Fruit fly (Drosophila melanogaster) whole organism, embryonic: ENCODE data around the gene cher.

Experiments
- Atf6 ChIP-seq: fragments of 200-800 bp; sonication (Bioruptor generic); IDR thresholded peaks from 2 replicates; pipeline ENCODE4 v1.3.6; 2022; ENCODE audit warnings: missing biosample characterization, missing genetic modification characterization
- Awh ChIP-seq: fragments of 200-800 bp; sonication (Bioruptor generic); IDR thresholded peaks from 2 replicates; pipeline ENCODE4, ENCODE4 v1.3.6; 2022; ENCODE audit warnings: missing biosample characterization, missing genetic modification characterization
- B-H1 ChIP-seq: fragments of 200-800 bp; sonication (Bioruptor generic); IDR thresholded peaks from 3 replicates; pipeline ENCODE4 v1.3.6; 2022; ENCODE audit warnings: missing biosample characterization, missing genetic modification characterization
- CG10147 ChIP-seq: fragments of 200-800 bp; sonication (Bioruptor generic); optimal IDR thresholded peaks from 2 replicates; lab custom pipeline; 2019; ENCODE audit warnings: missing biosample characterization, mild to moderate bottlenecking, missing genetic modification characterization, moderate library complexity
- CG10543 ChIP-seq: fragments of 200-800 bp; sonication (Bioruptor generic); optimal IDR thresholded peaks from 3 replicates; lab custom pipeline; 2017; ENCODE audit warnings: missing biosample characterization, mild to moderate bottlenecking, missing genetic modification characterization, moderate library complexity
- CG1233 ChIP-seq: fragments of 200-800 bp; sonication (Bioruptor generic); optimal IDR thresholded peaks from 4 replicates; lab custom pipeline; 2018; ENCODE audit warnings: missing biosample characterization, mild to moderate bottlenecking, missing genetic modification characterization
- CG15479 ChIP-seq: fragments of 200-800 bp; sonication (Bioruptor generic); optimal IDR thresholded peaks from 3 replicates; lab custom pipeline; 2019; ENCODE audit warnings: missing biosample characterization, mild to moderate bottlenecking, missing genetic modification characterization, moderate library complexity
- CG16813 ChIP-seq: fragments of 200-800 bp; sonication (Bioruptor generic); IDR thresholded peaks from 3 replicates; pipeline ENCODE4 v1.3.6; 2022; ENCODE audit warnings: missing biosample characterization, missing genetic modification characterization; ENCODE audit not compliant: partially characterized antibody
- CG17359 ChIP-seq: fragments of 200-800 bp; sonication (Bioruptor generic); optimal IDR thresholded peaks from 3 replicates; lab custom pipeline; 2018; ENCODE audit warnings: missing biosample characterization, mild to moderate bottlenecking, missing genetic modification characterization, moderate library complexity
- CG18476 ChIP-seq: fragments of 200-800 bp; sonication (Bioruptor generic); optimal IDR thresholded peaks from 2 replicates; lab custom pipeline; 2016; ENCODE audit warnings: missing biosample characterization, mild to moderate bottlenecking, missing genetic modification characterization
- CG18764 ChIP-seq: fragments of 200-800 bp; sonication (Bioruptor generic); optimal IDR thresholded peaks from 3 replicates; lab custom pipeline; 2016; ENCODE audit warnings: missing biosample characterization, missing genetic modification characterization
- CG2116 ChIP-seq: fragments of 200-800 bp; sonication (Bioruptor generic); optimal IDR thresholded peaks from 3 replicates; lab custom pipeline; 2018; ENCODE audit warnings: missing biosample characterization, mild to moderate bottlenecking, missing genetic modification characterization
- CG2129 ChIP-seq: fragments of 200-800 bp; sonication (Bioruptor generic); IDR thresholded peaks from 2 replicates; pipeline ENCODE4 v1.3.6; 2022; ENCODE audit warnings: missing biosample characterization, missing genetic modification characterization; ENCODE audit not compliant: partially characterized antibody
- CG2199 ChIP-seq: fragments of 200-800 bp; sonication (Bioruptor generic); IDR thresholded peaks from 3 replicates; pipeline ENCODE4 v1.3.6; 2022; ENCODE audit warnings: missing biosample characterization, missing genetic modification characterization
- CG31441 ChIP-seq: fragments of 200-800 bp; sonication (Bioruptor generic); IDR thresholded peaks from 2 replicates; pipeline ENCODE4 v1.3.6; 2022; ENCODE audit warnings: missing biosample characterization, missing genetic modification characterization
- CG34224 ChIP-seq: fragments of 200-800 bp; sonication (Bioruptor generic); IDR thresholded peaks from 3 replicates; pipeline ENCODE4 v1.3.6; 2022; ENCODE audit warnings: missing biosample characterization, missing genetic modification characterization; ENCODE audit not compliant: partially characterized antibody
- CG3995 ChIP-seq: fragments of 200-800 bp; sonication (Bioruptor generic); optimal IDR thresholded peaks from 3 replicates; lab custom pipeline; 2016; ENCODE audit warnings: missing biosample characterization, missing genetic modification characterization
- CG6791 ChIP-seq: fragments of 200-800 bp; sonication (Bioruptor generic); IDR thresholded peaks from 3 replicates; pipeline ENCODE4 v1.3.6; 2022; ENCODE audit warnings: missing biosample characterization, missing genetic modification characterization; ENCODE audit not compliant: partially characterized antibody
- CG7556 ChIP-seq: fragments of 200-800 bp; sonication (Bioruptor generic); optimal IDR thresholded peaks from 2 replicates; lab custom pipeline; 2017; ENCODE audit warnings: missing biosample characterization, mild to moderate bottlenecking, missing genetic modification characterization
- CG9727 ChIP-seq: fragments of 200-800 bp; sonication (Bioruptor generic); optimal IDR thresholded peaks from 3 replicates; lab custom pipeline; 2017; ENCODE audit warnings: missing biosample characterization, mild to moderate bottlenecking, missing genetic modification characterization
- CHES-1-like ChIP-seq: fragments of 200-800 bp; sonication (Bioruptor generic); optimal IDR thresholded peaks from 2 replicates; lab custom pipeline; 2016; ENCODE audit warnings: missing biosample characterization, missing genetic modification characterization
- Dll ChIP-seq: fragments of 200-800 bp; sonication (Bioruptor generic); IDR thresholded peaks from 4 replicates; pipeline ENCODE4 v1.3.6; 2022; ENCODE audit warnings: missing biosample characterization, missing genetic modification characterization; ENCODE audit not compliant: partially characterized antibody
- Doc2 ChIP-seq: fragments of 200-800 bp; sonication (Bioruptor generic); IDR thresholded peaks from 2 replicates; pipeline ENCODE4 v1.3.6; 2022; ENCODE audit warnings: missing biosample characterization, missing genetic modification characterization
- Hey ChIP-seq: fragments of 200-800 bp; sonication (Bioruptor generic); optimal IDR thresholded peaks from 3 replicates; lab custom pipeline; 2018; ENCODE audit warnings: missing biosample characterization, mild to moderate bottlenecking, missing genetic modification characterization
- Hr39 ChIP-seq: fragments of >200 bp; optimal IDR thresholded peaks from 2 replicates; lab custom pipeline; 2017
- Hsf ChIP-seq: fragments of 200-800 bp; sonication (Bioruptor generic); optimal IDR thresholded peaks from 3 replicates; lab custom pipeline; 2016; ENCODE audit warnings: missing biosample characterization, missing genetic modification characterization
- NC2α ChIP-seq: fragments of 200-800 bp; sonication (Bioruptor generic); optimal IDR thresholded peaks from 2 replicates; lab custom pipeline; 2016; ENCODE audit warnings: missing biosample characterization, missing genetic modification characterization
- Optix ChIP-seq: fragments of 200-800 bp; sonication (Bioruptor generic); IDR thresholded peaks from 3 replicates; pipeline ENCODE4 v1.3.6; 2022; ENCODE audit warnings: missing biosample characterization, missing genetic modification characterization
- Sry-β ChIP-seq: fragments of 200-800 bp; sonication (Bioruptor generic); optimal IDR thresholded peaks from 2 replicates; lab custom pipeline; 2018; ENCODE audit warnings: missing biosample characterization, mild to moderate bottlenecking, missing genetic modification characterization, moderate library complexity
- Stat92E ChIP-seq, 3 experiments: fragments of >200 bp in 2 of 3; fragments of 200-800 bp in 1 of 3; sonication (Bioruptor generic) in 1 of 3; optimal IDR thresholded peaks; 2 replicates each; lab custom pipeline; 2017 to 2019; ENCODE audit warnings: missing biosample characterization in 3 of 3, missing genetic modification characterization in 3 of 3, mild to moderate bottlenecking in 1 of 3, moderate library complexity in 1 of 3
- abd-A ChIP-seq: fragments of 200-800 bp; sonication (Bioruptor generic); optimal IDR thresholded peaks from 3 replicates; lab custom pipeline; 2019; ENCODE audit warnings: missing biosample characterization, mild to moderate bottlenecking, missing genetic modification characterization, moderate library complexity
- cato ChIP-seq: fragments of 200-800 bp; sonication (Bioruptor generic); optimal IDR thresholded peaks from 2 replicates; lab custom pipeline; 2016; ENCODE audit warnings: missing biosample characterization, missing genetic modification characterization, borderline replicate concordance
- cg ChIP-seq: fragments of 200-800 bp; sonication (Bioruptor generic); optimal IDR thresholded peaks from 3 replicates; lab custom pipeline; 2019; ENCODE audit warnings: missing biosample characterization, mild to moderate bottlenecking, missing genetic modification characterization, moderate library complexity
- chm ChIP-seq: fragments of 200-800 bp; sonication (Bioruptor generic); IDR thresholded peaks from 2 replicates; pipeline ENCODE4 v1.3.6; 2022; ENCODE audit warnings: missing biosample characterization, missing genetic modification characterization
- chn ChIP-seq: fragments of 200-800 bp; sonication (Bioruptor generic); optimal IDR thresholded peaks from 2 replicates; lab custom pipeline; 2016; ENCODE audit warnings: missing biosample characterization, missing genetic modification characterization
- en ChIP-seq: fragments of 200-800 bp; sonication (Bioruptor generic); optimal IDR thresholded peaks from 2 replicates; lab custom pipeline; 2016; ENCODE audit warnings: missing biosample characterization, missing genetic modification characterization
- ham ChIP-seq: fragments of 200-800 bp; sonication (Bioruptor generic); IDR thresholded peaks from 2 replicates; pipeline ENCODE4 v1.3.6; 2022; ENCODE audit warnings: missing biosample characterization, missing genetic modification characterization
- mirr ChIP-seq: fragments of 200-800 bp; sonication (Bioruptor generic); optimal IDR thresholded peaks from 3 replicates; lab custom pipeline; 2018; ENCODE audit warnings: missing biosample characterization, mild to moderate bottlenecking, missing genetic modification characterization
- nerfin-2 ChIP-seq: fragments of 200-800 bp; sonication (Bioruptor generic); IDR thresholded peaks from 2 replicates; pipeline ENCODE4 v1.3.6; 2022; ENCODE audit warnings: missing biosample characterization, missing genetic modification characterization; ENCODE audit not compliant: partially characterized antibody
- p53 ChIP-seq: fragments of 200-800 bp; sonication (Bioruptor generic); optimal IDR thresholded peaks from 2 replicates; lab custom pipeline; 2016; ENCODE audit warnings: missing biosample characterization, missing genetic modification characterization
- phol ChIP-seq: fragments of 200-800 bp; sonication (Bioruptor generic); optimal IDR thresholded peaks from 3 replicates; lab custom pipeline; 2018; ENCODE audit warnings: missing biosample characterization, mild to moderate bottlenecking, missing genetic modification characterization, moderate library complexity
- pzg ChIP-seq: fragments of 200-800 bp; sonication (Bioruptor generic); optimal IDR thresholded peaks from 3 replicates; lab custom pipeline; 2018; ENCODE audit warnings: missing biosample characterization, mild to moderate bottlenecking, missing genetic modification characterization, moderate library complexity
- run ChIP-seq: fragments of 200-800 bp; sonication (Bioruptor generic); optimal IDR thresholded peaks from 3 replicates; lab custom pipeline; 2018; ENCODE audit warnings: missing biosample characterization, mild to moderate bottlenecking, missing genetic modification characterization
- sens-2 ChIP-seq: fragments of 200-800 bp; sonication (Bioruptor generic); IDR thresholded peaks from 2 replicates; pipeline ENCODE4 v1.3.6; 2022; ENCODE audit warnings: missing biosample characterization, missing genetic modification characterization
- trh ChIP-seq: fragments of 200-800 bp; sonication (Bioruptor generic); optimal IDR thresholded peaks from 2 replicates; lab custom pipeline; 2016; ENCODE audit warnings: missing biosample characterization, missing genetic modification characterization
- zen2 ChIP-seq: fragments of 200-800 bp; sonication (Bioruptor generic); IDR thresholded peaks from 3 replicates; pipeline ENCODE4 v1.3.6; 2022; ENCODE audit warnings: missing biosample characterization, missing genetic modification characterization; ENCODE audit not compliant: partially characterized antibody

Gene cher

dm6 chr3R:17078961-17079858, 46.0 kb downstream of the cher start (continued):
- TF ChIP-seq CG7556 (peak; percentile 1), Dll (GFP tag; lab: Robert Waterston, UW) (no peak), chm (GFP tag; lab: Robert Waterston, UW) (peak; percentile 51; the same call in 1 of the 2 replicates), Atf6 (peak; percentile 40; the same call in 1 of the 2 replicates), run (tag; lab: Kevin White, UChicago) (no peak), trh (GFP tag; lab: Kevin White, UChicago) (no peak), Sry-β (no peak)

dm6 chr3R:17077968-17078417, 47.2 kb downstream of the cher start:
- TF ChIP-seq CHES-1-like (GFP tag; lab: Kevin White, UChicago) (no peak), B-H1 (no peak), Hey (tag; lab: Kevin White, UChicago) (no peak), ham (GFP tag; lab: Robert Waterston, UW) (no peak), CG16813 (no peak), CG9727 (GFP tag; lab: Kevin White, UChicago) (no peak), Sry-β (no peak), Awh (GFP tag; lab: Robert Waterston, UW) (no peak), CG34224 (GFP tag; lab: Robert Waterston, UW) (no peak), zen2 (no peak), NC2α (GFP tag; lab: Kevin White, UChicago) (no peak), CG31441 (GFP tag; lab: Robert Waterston, UW) (no peak), abd-A (tag; lab: Kevin White, UChicago) (no peak), p53 (GFP tag; lab: Kevin White, UChicago) (no peak), CG2129 (no peak), mirr (GFP tag; lab: Kevin White, UChicago) (peak; percentile 86), CG3995 (GFP tag; lab: Kevin White, UChicago) (no peak), CG15479 (peak; percentile 77), Doc2 (no peak), sens-2 (GFP tag; lab: Robert Waterston, UW) (no peak), phol (tag; lab: Kevin White, UChicago) (no peak), CG18476 (GFP tag; lab: Kevin White, UChicago) (no peak), en (no peak), CG10543 (GFP tag; lab: Kevin White, UChicago) (peak; percentile 91), pzg (GFP tag; lab: Kevin White, UChicago) (no peak), CG2116 (GFP tag; lab: Kevin White, UChicago) (no peak), chn (no peak), Optix (GFP tag; lab: Robert Waterston, UW) (no peak), CG18764 (GFP tag; lab: Kevin White, UChicago) (no peak), Dll (GFP tag; lab: Robert Waterston, UW) (no peak), Hr39 (lab: Kevin White, UChicago) (no peak), CG2199 (GFP tag; lab: Robert Waterston, UW) (peak; percentile 71; the same call in 1 of the 3 replicates), cg (peak; percentile 84), cato (GFP tag; lab: Kevin White, UChicago) (no peak), CG10147 (GFP tag; lab: Kevin White, UChicago) (no peak), CG6791 (no peak), CG7556 (no peak), CG17359 (tag; lab: Kevin White, UChicago) (no peak), Stat92E (GFP tag; optimal IDR thresholded peaks at IDR 0.05; lab: Kevin White, UChicago) (no peak), nerfin-2 (GFP tag; lab: Robert Waterston, UW) (no peak), CG1233 (GFP tag; lab: Kevin White, UChicago) (peak; percentile 29), Hsf (GFP tag; lab: Kevin White, UChicago) (no peak)
